Fruit fly (Drosophila melanogaster) whole organism, wandering third instar larva: Measurements from ENCODE around the gene dmrt99B.

ENCODE experiments used
- GATAd ChIP-seq: sonication (Bioruptor generic); optimal IDR thresholded peaks from 2 replicates; lab custom pipeline; 2016; ENCODE audit warnings: missing biosample characterization, missing genetic modification characterization
- Hr78 ChIP-seq: fragments of >200 bp; optimal IDR thresholded peaks from 2 replicates; lab custom pipeline; 2017; ENCODE audit warnings: missing biosample characterization, missing genetic modification characterization
- foxo ChIP-seq, 2 experiments: fragments of 200-800 bp; sonication (Bioruptor generic); optimal IDR thresholded peaks; 2 replicates in 1 of 2; 3 replicates in 1 of 2; lab custom pipeline; 2016 to 2017; ENCODE audit warnings: missing biosample characterization in 2 of 2, missing genetic modification characterization in 2 of 2

DNA sequence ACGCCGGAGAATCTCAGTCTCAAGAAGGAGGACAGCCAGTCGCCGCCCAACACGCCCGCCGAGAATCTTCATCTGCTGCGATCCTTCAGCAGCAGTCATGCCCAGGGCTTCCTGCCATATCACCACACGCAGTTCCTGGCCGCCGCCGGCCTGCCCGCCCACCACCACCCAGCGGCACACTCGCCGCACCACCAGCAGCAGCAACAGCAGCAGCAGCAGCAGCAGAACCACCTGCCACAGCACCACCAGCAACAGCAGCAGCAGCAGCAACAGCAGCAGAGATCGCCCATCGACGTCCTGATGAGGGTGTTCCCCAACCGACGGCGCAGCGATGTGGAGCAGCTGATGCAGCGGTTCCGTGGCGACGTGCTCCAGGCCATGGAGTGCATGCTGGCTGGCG lies 3.4 kb downstream of the dmrt99B start:
- TF ChIP-seq Hr78 (GFP tag; lab: Kevin White, UChicago) (no peak), GATAd (GFP tag; lab: Kevin White, UChicago) (no peak), foxo (GFP tag; optimal IDR thresholded peaks at IDR 0.05; lab: Kevin White, UChicago) (no peak)
